Worm (Caenorhabditis elegans): ENCODE data around the gene Y69A2AR.12.

Y69A2AR.12 gene

ce11 chrIV:2618611-2619010, 50.2 kb downstream of the Y69A2AR.12 start, which contains the start of gene smf-3:
Gene smf-3, plus strand, starts transcription at chrIV:2618869.
- TF ChIP-seq nhr-20 (tag; optimal IDR thresholded peaks at IDR 0.05), result peak; percentile 15
- no peak for TF ChIP-seq lin-15B (tag; optimal IDR thresholded peaks at IDR 0.05)
- no peak for TF ChIP-seq C34B4.2 (tag; optimal IDR thresholded peaks at IDR 0.05)
- peak in 1 of 2 experiments; percentile 42 for TF ChIP-seq lin-35 (GFP tag; optimal IDR thresholded peaks at IDR 0.05)
- TF ChIP-seq C04F5.9 (tag; optimal IDR thresholded peaks at IDR 0.05), result no peak
- peak; percentile 94 for TF ChIP-seq elt-2 (tag; optimal IDR thresholded peaks at IDR 0.05)
- no peak for TF ChIP-seq nhr-84 (tag; optimal IDR thresholded peaks at IDR 0.05)

Data from whole organism, L1 larva.